Worm (Caenorhabditis elegans) whole organism, early embryonic: ENCODE data around the gene T28A11.17.

Experiments
- B0310.2 ChIP-seq: sonication (generic microtip); optimal IDR thresholded peaks from 2 replicates; lab custom pipeline; 2016; ENCODE audit warnings: mild to moderate bottlenecking, missing genetic modification characterization, missing compliant biosample characterization
- F13C5.2 ChIP-seq: sonication (generic microtip); optimal IDR thresholded peaks from 2 replicates; lab custom pipeline; 2017; ENCODE audit warnings: mild to moderate bottlenecking, missing genetic modification characterization, inconsistent platforms, missing compliant biosample characterization
- ama-1 ChIP-seq: fragments of 150-350 bp; optimal IDR thresholded peaks from 2 replicates; lab custom pipeline; 2014
- ceh-13 ChIP-seq: fragments of 200-800 bp; sonication (Bioruptor generic); optimal IDR thresholded peaks from 2 replicates; lab custom pipeline; 2018; ENCODE audit warnings: mild to moderate bottlenecking, missing genetic modification characterization, missing compliant biosample characterization
- ets-7 ChIP-seq: sonication (generic microtip); optimal IDR thresholded peaks from 2 replicates; lab custom pipeline; 2016; ENCODE audit warnings: missing genotype, missing genetic modification characterization, missing compliant biosample characterization
- flt-1 ChIP-seq: fragments of 200-800 bp; sonication (Bioruptor generic); IDR thresholded peaks from 2 replicates; pipeline ENCODE4 v1.3.6; 2022; ENCODE audit warnings: missing genetic modification characterization, missing compliant biosample characterization
- pes-1 ChIP-seq: fragments of 200-800 bp; sonication (Bioruptor generic); IDR thresholded peaks from 2 replicates; pipeline ENCODE4 v1.3.6; 2022; ENCODE audit warnings: missing genetic modification reagents, missing genetic modification characterization, missing compliant biosample characterization
- scrt-1 ChIP-seq: fragments of 200-800 bp; sonication (Bioruptor generic); IDR thresholded peaks from 2 replicates; pipeline ENCODE4 v1.3.6; 2022; ENCODE audit warnings: missing genetic modification characterization, missing compliant biosample characterization
- tbx-11 ChIP-seq: fragments of 200-800 bp; sonication (Bioruptor generic); IDR thresholded peaks from 2 replicates; pipeline ENCODE4 v1.3.6; 2022; ENCODE audit warnings: missing genetic modification characterization, missing compliant biosample characterization

ce11 chrV:3284629-3285028 lies 18.5 kb upstream of the T28A11.17 start, which contains the start of gene F35F10.5:
- TF ChIP-seq tbx-11 (GFP tag; lab: Robert Waterston, UW) (no peak), scrt-1 (GFP tag; lab: Robert Waterston, UW) (no peak), flt-1 (GFP tag; lab: Robert Waterston, UW) (no peak), pes-1 (no peak), F13C5.2 (tag; lab: Kevin White, UChicago) (no peak), ama-1 (lab: Kevin White, UChicago) (no peak), ets-7 (tag; lab: Kevin White, UChicago) (no peak), ceh-13 (GFP tag; lab: Kevin White, UChicago) (no peak), B0310.2 (no peak)
